Worm (Caenorhabditis elegans) whole organism, L4/young adult: ENCODE measurements around the gene dyf-13.

Source experiments
- W03F9.2 ChIP-seq: fragments of 150-350 bp; optimal IDR thresholded peaks from 2 replicates; lab custom pipeline; 2014; ENCODE audit warnings: missing biosample characterization, missing genetic modification characterization
- him-1 ChIP-seq: sonication (generic microtip); optimal IDR thresholded peaks from 2 replicates; lab custom pipeline; 2016; ENCODE audit warnings: missing genotype, missing genetic modification reagents, missing genetic modification characterization, missing compliant biosample characterization

DNA sequence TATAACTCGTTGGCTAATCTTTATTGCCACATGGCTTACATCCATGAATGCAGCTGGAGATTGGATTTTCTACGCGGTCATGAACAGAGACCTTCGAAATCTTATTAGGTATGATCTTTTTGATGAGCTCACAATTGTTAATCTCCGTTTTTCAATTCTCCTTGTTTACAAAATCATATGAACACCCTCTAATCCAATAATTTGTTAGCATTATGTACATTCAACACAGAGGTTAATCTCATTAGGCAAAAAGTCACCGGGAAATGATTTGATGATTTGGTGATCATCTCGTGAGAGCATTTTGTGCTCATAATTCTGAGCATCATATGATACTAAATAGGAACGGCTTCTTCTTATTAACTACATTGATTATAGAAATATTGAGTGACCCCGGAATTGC is 24.9 kb downstream of the dyf-13 start:
- TF ChIP-seq him-1 (tag; lab: Kevin White, UChicago) = no peak
- no peak for TF ChIP-seq W03F9.2 (tag; lab: Kevin White, UChicago)
